Worm (Caenorhabditis elegans) whole organism, L1 larva: ENCODE results near the gene tbx-34.

ENCODE experiments used
- aha-1 ChIP-seq: fragments of 150-350 bp; optimal IDR thresholded peaks from 2 replicates; lab custom pipeline; 2014; ENCODE audit warnings: missing biosample characterization, missing genetic modification characterization
- egl-27 ChIP-seq, 2 experiments: fragments of 150-350 bp in 1 of 2; sonication (generic microtip); optimal IDR thresholded peaks; 3 replicates each; lab custom pipeline; 2017 to 2018; ENCODE audit warnings: missing biosample characterization in 2 of 2, missing genetic modification characterization in 2 of 2, missing genetic modification reagents in 2 of 2
- elt-2 ChIP-seq: sonication (generic microtip); optimal IDR thresholded peaks from 2 replicates; lab custom pipeline; 2016; ENCODE audit warnings: missing genetic modification characterization, mild to moderate bottlenecking, inconsistent platforms, missing compliant biosample characterization, missing genetic modification reagents
- ets-5 ChIP-seq: fragments of 200-800 bp; sonication (Bioruptor generic); IDR thresholded peaks from 2 replicates; pipeline ENCODE4 v1.3.6; 2022; ENCODE audit warnings: missing genetic modification characterization, missing compliant biosample characterization
- fkh-10 ChIP-seq: sonication (generic microtip); optimal IDR thresholded peaks from 2 replicates; lab custom pipeline; 2017; ENCODE audit warnings: missing biosample characterization, missing genetic modification reagents, missing genetic modification characterization
- pqm-1 ChIP-seq: sonication (generic microtip); optimal IDR thresholded peaks from 3 replicates; lab custom pipeline; 2017; ENCODE audit warnings: missing biosample characterization, missing genetic modification characterization
- skn-1 ChIP-seq: fragments of 150-350 bp; optimal IDR thresholded peaks from 2 replicates; lab custom pipeline; 2014; ENCODE audit warnings: missing biosample characterization, missing genetic modification characterization
- unc-30 ChIP-seq: sonication (generic microtip); optimal IDR thresholded peaks from 2 replicates; lab custom pipeline; 2017; ENCODE audit warnings: missing biosample characterization, missing genetic modification characterization
- zag-1 ChIP-seq: fragments of 150-350 bp; optimal IDR thresholded peaks from 2 replicates; lab custom pipeline; 2014; ENCODE audit warnings: missing biosample characterization, missing genetic modification characterization

- TF ChIP-seq ets-5 (no peak), aha-1 (tag; lab: Kevin White, UChicago) (no peak), fkh-10 (GFP tag; lab: Kevin White, UChicago) (no peak), unc-30 (tag; lab: Kevin White, UChicago) (no peak), zag-1 (no peak), pqm-1 (no peak), egl-27 (tag; optimal IDR thresholded peaks at IDR 0.05; lab: Kevin White, UChicago) (no peak), skn-1 (tag; lab: Kevin White, UChicago) (no peak), elt-2 (no peak)
Measured at ce11 chrIII:11197327-11197726, 20.7 kb downstream of the tbx-34 start.
